Worm (Caenorhabditis elegans): ENCODE results near the gene clec-59.

- no peak for TF ChIP-seq nhr-2 (tag; optimal IDR thresholded peaks at IDR 0.05)
- TF ChIP-seq pha-4 (tag; optimal IDR thresholded peaks at IDR 0.05): no peak
- no peak for TF ChIP-seq lsy-2 (tag; optimal IDR thresholded peaks at IDR 0.05)
- no peak for TF ChIP-seq nhr-76 (tag; optimal IDR thresholded peaks at IDR 0.05)
- no peak for TF ChIP-seq blmp-1 (tag; optimal IDR thresholded peaks at IDR 0.05)
- no peak for TF ChIP-seq unc-39 (tag; optimal IDR thresholded peaks at IDR 0.05)
- no peak for TF ChIP-seq nhr-237 (tag; optimal IDR thresholded peaks at IDR 0.05)
- no peak for TF ChIP-seq ces-1 (GFP tag; optimal IDR thresholded peaks at IDR 0.05)
- TF ChIP-seq lin-13 (tag; optimal IDR thresholded peaks at IDR 0.05): no peak
- no peak for TF ChIP-seq elt-3 (tag; optimal IDR thresholded peaks at IDR 0.05)
- TF ChIP-seq tbx-8 (GFP tag; optimal IDR thresholded peaks at IDR 0.05): no peak
Measured at ce11 chrII:10523583-10523982, 44.3 kb upstream of the clec-59 start, which contains the start of gene F59B10.5.

All from whole organism, mixed stage, embryonic.